Comparison of ENCODE assay signal across 3 worm cellular contexts in the genomic region with DNA sequence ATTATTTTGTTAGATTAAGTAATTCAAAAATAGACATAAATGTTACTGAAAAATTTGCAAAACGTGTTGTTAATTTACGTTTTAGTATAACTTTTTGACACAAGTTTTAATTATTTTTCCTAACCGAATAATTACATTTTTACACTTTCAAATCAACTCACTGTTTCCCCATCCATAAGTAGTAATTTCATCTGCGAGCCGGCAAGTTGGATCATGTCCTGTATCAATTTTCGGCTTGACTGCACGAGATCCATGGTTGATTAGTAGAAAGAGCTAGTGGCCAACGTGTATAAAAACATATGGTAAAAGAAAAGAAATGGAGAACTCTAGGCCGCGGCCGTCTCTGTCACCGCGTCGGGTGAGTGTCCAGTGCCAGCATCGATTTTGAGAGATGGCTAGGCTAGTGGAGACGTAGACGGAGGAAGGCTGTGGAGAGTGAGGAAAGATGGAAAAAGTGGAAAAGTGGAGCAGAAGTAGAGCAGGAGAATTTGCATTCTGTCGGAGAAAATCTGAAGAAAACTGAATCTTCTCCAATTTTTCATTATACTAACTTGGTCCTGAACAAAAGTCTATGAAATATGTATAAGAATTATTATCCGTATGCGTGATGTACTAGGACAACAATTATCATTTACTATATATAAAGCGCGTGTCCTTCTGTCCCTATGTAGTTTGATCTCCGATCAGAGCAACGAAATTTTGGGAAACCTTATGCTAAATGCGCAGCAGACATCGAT.
TF ChIP-seq lines count a peak whose summit lies in the region.

A gene (minus strand): TSS at position 350 of the 737 bp plus-strand sequence.

TF ChIP-seq in whole organism, L2 larva, 48 proteins besides CTCF, POLR2A, EP300 and RAD21 (continued from another document):
- peak; percentile 34 for TF ChIP-seq fos-1 (tag; optimal IDR thresholded peaks at IDR 0.05; lab: Kevin White, UChicago)
- no peak for TF ChIP-seq peb-1 (tag; optimal IDR thresholded peaks at IDR 0.05; lab: Kevin White, UChicago)
- no peak for TF ChIP-seq blmp-1 (tag; optimal IDR thresholded peaks at IDR 0.05; lab: Kevin White, UChicago; ENCODE audit: insufficient read depth)
- peak; percentile 57 for TF ChIP-seq C34F6.9 (tag; optimal IDR thresholded peaks at IDR 0.05; lab: Kevin White, UChicago)
- peak; percentile 39 for TF ChIP-seq snpc-4 (tag; optimal IDR thresholded peaks at IDR 0.05; lab: Kevin White, UChicago)
- TF ChIP-seq crh-2 (tag; optimal IDR thresholded peaks at IDR 0.05; lab: Kevin White, UChicago): peak; percentile 33
- no peak for TF ChIP-seq elt-3 (tag; optimal IDR thresholded peaks at IDR 0.05; lab: Kevin White, UChicago)
- no peak for TF ChIP-seq ztf-4 (tag; optimal IDR thresholded peaks at IDR 0.05; lab: Kevin White, UChicago)
- no peak for TF ChIP-seq sma-3 (GFP tag; optimal IDR thresholded peaks at IDR 0.05; lab: Kevin White, UChicago)
- no peak for TF ChIP-seq aly-2 (tag; optimal IDR thresholded peaks at IDR 0.05; lab: Kevin White, UChicago)
- TF ChIP-seq nhr-129 (tag; optimal IDR thresholded peaks at IDR 0.05; lab: Kevin White, UChicago): peak; percentile 54
- TF ChIP-seq nhr-237 (tag; optimal IDR thresholded peaks at IDR 0.05; lab: Kevin White, UChicago): no peak
- TF ChIP-seq elt-1 (tag; optimal IDR thresholded peaks at IDR 0.05; lab: Kevin White, UChicago): no peak
- no peak for TF ChIP-seq R02D3.7 (tag; optimal IDR thresholded peaks at IDR 0.05; lab: Kevin White, UChicago)
- TF ChIP-seq ceh-82 (tag; optimal IDR thresholded peaks at IDR 0.05; lab: Kevin White, UChicago): no peak
- no peak for TF ChIP-seq egl-27 (tag; optimal IDR thresholded peaks at IDR 0.05; lab: Kevin White, UChicago)

TF ChIP-seq in whole organism, L4 larva, 104 proteins besides CTCF, POLR2A, EP300 and RAD21 (continued from another document):
- TF ChIP-seq egl-43 (GFP tag; IDR thresholded peaks at IDR 0.05; lab: Robert Waterston, UW) (no peak), hlh-11 (tag; optimal IDR thresholded peaks at IDR 0.05; lab: Kevin White, UChicago) (peak; percentile 57), hif-1 (tag; optimal IDR thresholded peaks at IDR 0.05; lab: Kevin White, UChicago) (peak in 1 of 2 experiments; percentile 38), mxl-3 (GFP tag; optimal IDR thresholded peaks at IDR 0.05; lab: Kevin White, UChicago) (peak; percentile 45), dmd-6 (GFP tag; IDR thresholded peaks at IDR 0.05; lab: Robert Waterston, UW) (peak; percentile 37)

TF ChIP-seq in whole organism, late embryonic, 69 proteins besides CTCF, POLR2A, EP300 and RAD21 (continued from another document):
- TF ChIP-seq pha-4 (tag; optimal IDR thresholded peaks at IDR 0.05; lab: Kevin White, UChicago): no peak
- TF ChIP-seq odd-2 (tag; optimal IDR thresholded peaks at IDR 0.05; lab: Kevin White, UChicago): no peak
- TF ChIP-seq hlh-30 (tag; optimal IDR thresholded peaks at IDR 0.05; lab: Kevin White, UChicago; ENCODE audit: insufficient read depth): no peak
- no peak for TF ChIP-seq hlh-6 (tag; optimal IDR thresholded peaks at IDR 0.05; lab: Kevin White, UChicago)
- no peak for TF ChIP-seq ceh-9 (tag; optimal IDR thresholded peaks at IDR 0.05; lab: Kevin White, UChicago)
- TF ChIP-seq ceh-14 (tag; optimal IDR thresholded peaks at IDR 0.05; lab: Kevin White, UChicago): no peak
- TF ChIP-seq lim-6 (tag; optimal IDR thresholded peaks at IDR 0.05; lab: Kevin White, UChicago): no peak
- peak; percentile 35 for TF ChIP-seq sdc-2 (tag; optimal IDR thresholded peaks at IDR 0.05; lab: Kevin White, UChicago)
- no peak for TF ChIP-seq zip-5 (tag; optimal IDR thresholded peaks at IDR 0.05; lab: Kevin White, UChicago)
- TF ChIP-seq hlh-8 (tag; optimal IDR thresholded peaks at IDR 0.05; lab: Kevin White, UChicago): peak; percentile 24
- peak; percentile 69 for TF ChIP-seq ceh-31 (tag; optimal IDR thresholded peaks at IDR 0.05; lab: Kevin White, UChicago)
- TF ChIP-seq sox-2 (GFP tag; IDR thresholded peaks at IDR 0.05; lab: Robert Waterston, UW): no peak
- TF ChIP-seq gmeb-2 (tag; optimal IDR thresholded peaks at IDR 0.05; lab: Kevin White, UChicago): no peak
- TF ChIP-seq fax-1 (tag; optimal IDR thresholded peaks at IDR 0.05; lab: Kevin White, UChicago): no peak
- TF ChIP-seq sox-4 (tag; optimal IDR thresholded peaks at IDR 0.05; lab: Kevin White, UChicago): no peak
- no peak for TF ChIP-seq K09A11.1 (tag; optimal IDR thresholded peaks at IDR 0.05; lab: Kevin White, UChicago; ENCODE audit: insufficient read depth)
- peak; percentile 15 for TF ChIP-seq unc-42 (tag; optimal IDR thresholded peaks at IDR 0.05; lab: Kevin White, UChicago)
- TF ChIP-seq nhr-232 (tag; optimal IDR thresholded peaks at IDR 0.05; lab: Kevin White, UChicago): no peak
- TF ChIP-seq ceh-24 (tag; optimal IDR thresholded peaks at IDR 0.05; lab: Kevin White, UChicago): no peak
- no peak for TF ChIP-seq pat-9 (tag; optimal IDR thresholded peaks at IDR 0.05; lab: Kevin White, UChicago)
- no peak for TF ChIP-seq dmd-4 (tag; optimal IDR thresholded peaks at IDR 0.05; lab: Kevin White, UChicago; ENCODE audit: borderline replicate concordance)
- no peak for TF ChIP-seq K02D7.2 (tag; optimal IDR thresholded peaks at IDR 0.05; lab: Kevin White, UChicago)
- TF ChIP-seq ceh-48 (tag; optimal IDR thresholded peaks at IDR 0.05; lab: Kevin White, UChicago): peak; percentile 80
- TF ChIP-seq unc-55 (GFP tag; optimal IDR thresholded peaks at IDR 0.05; lab: Kevin White, UChicago): no peak
- no peak for TF ChIP-seq pag-3 (tag; optimal IDR thresholded peaks at IDR 0.05; lab: Kevin White, UChicago; ENCODE audit: borderline replicate concordance)
- no peak for TF ChIP-seq syd-9 (tag; optimal IDR thresholded peaks at IDR 0.05; lab: Kevin White, UChicago)
- TF ChIP-seq che-1 (tag; optimal IDR thresholded peaks at IDR 0.05; lab: Kevin White, UChicago): no peak
- TF ChIP-seq ztf-16 (tag; optimal IDR thresholded peaks at IDR 0.05; lab: Kevin White, UChicago): no peak
- peak; percentile 14 for TF ChIP-seq ceh-18 (tag; optimal IDR thresholded peaks at IDR 0.05; lab: Kevin White, UChicago)
- TF ChIP-seq tbx-7 (tag; optimal IDR thresholded peaks at IDR 0.05; lab: Kevin White, UChicago): no peak
- no peak for TF ChIP-seq ceh-22 (tag; optimal IDR thresholded peaks at IDR 0.05; lab: Kevin White, UChicago)
- no peak for TF ChIP-seq ceh-6 (GFP tag; optimal IDR thresholded peaks at IDR 0.05; lab: Kevin White, UChicago)
